Worm (Caenorhabditis elegans): ENCODE data around the gene nlp-52.

DNA sequence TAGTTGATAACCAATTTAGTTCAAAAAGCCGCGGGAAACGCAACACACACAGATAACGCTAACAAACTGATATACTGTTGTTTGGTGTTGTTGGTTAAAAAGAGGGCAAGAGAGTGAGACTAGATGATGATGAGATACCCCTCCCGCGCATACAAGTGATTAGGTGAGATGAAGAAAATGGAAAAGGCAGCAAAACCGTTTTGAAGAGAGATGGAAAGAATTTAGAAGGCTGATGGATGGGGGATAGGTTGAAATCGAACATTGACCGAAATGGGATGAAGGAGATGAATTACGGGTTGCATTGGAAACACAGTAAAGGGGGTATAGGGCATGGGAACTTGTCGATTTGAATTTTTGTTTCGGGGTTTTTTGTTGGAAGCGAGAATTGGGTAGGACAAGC, 12.8 kb upstream of the nlp-52 start:
- TF ChIP-seq ama-1 (optimal IDR thresholded peaks at IDR 0.05) = no peak
- peak; percentile 88 for TF ChIP-seq blmp-1 (tag; optimal IDR thresholded peaks at IDR 0.05)
- TF ChIP-seq ztf-4 (tag; optimal IDR thresholded peaks at IDR 0.05) = no peak
- TF ChIP-seq lin-15B (tag; optimal IDR thresholded peaks at IDR 0.05) = no peak
- no peak for TF ChIP-seq C04F5.9 (tag; optimal IDR thresholded peaks at IDR 0.05)
